Fruit fly (Drosophila melanogaster) Kc167 (cell line): Measurements from ENCODE around the gene red.

Source experiments
- Myc ChIP-seq: fragments of >200 bp; optimal IDR thresholded peaks from 2 replicates; lab custom pipeline; 2017; ENCODE audit warnings: missing external identifiers
- Sin3A ChIP-seq: fragments of >200 bp; optimal IDR thresholded peaks from 2 replicates; lab custom pipeline; 2018; ENCODE audit warnings: missing external identifiers
- h ChIP-seq: fragments of >200 bp; optimal IDR thresholded peaks from 3 replicates; lab custom pipeline; 2018; ENCODE audit warnings: missing external identifiers
- psq ChIP-seq: fragments of >200 bp; optimal IDR thresholded peaks from 2 replicates; lab custom pipeline; 2017; ENCODE audit warnings: missing external identifiers
- ttk ChIP-seq: sonication (Bioruptor generic); optimal IDR thresholded peaks from 2 replicates; lab custom pipeline; 2017; ENCODE audit warnings: missing external identifiers

DNA sequence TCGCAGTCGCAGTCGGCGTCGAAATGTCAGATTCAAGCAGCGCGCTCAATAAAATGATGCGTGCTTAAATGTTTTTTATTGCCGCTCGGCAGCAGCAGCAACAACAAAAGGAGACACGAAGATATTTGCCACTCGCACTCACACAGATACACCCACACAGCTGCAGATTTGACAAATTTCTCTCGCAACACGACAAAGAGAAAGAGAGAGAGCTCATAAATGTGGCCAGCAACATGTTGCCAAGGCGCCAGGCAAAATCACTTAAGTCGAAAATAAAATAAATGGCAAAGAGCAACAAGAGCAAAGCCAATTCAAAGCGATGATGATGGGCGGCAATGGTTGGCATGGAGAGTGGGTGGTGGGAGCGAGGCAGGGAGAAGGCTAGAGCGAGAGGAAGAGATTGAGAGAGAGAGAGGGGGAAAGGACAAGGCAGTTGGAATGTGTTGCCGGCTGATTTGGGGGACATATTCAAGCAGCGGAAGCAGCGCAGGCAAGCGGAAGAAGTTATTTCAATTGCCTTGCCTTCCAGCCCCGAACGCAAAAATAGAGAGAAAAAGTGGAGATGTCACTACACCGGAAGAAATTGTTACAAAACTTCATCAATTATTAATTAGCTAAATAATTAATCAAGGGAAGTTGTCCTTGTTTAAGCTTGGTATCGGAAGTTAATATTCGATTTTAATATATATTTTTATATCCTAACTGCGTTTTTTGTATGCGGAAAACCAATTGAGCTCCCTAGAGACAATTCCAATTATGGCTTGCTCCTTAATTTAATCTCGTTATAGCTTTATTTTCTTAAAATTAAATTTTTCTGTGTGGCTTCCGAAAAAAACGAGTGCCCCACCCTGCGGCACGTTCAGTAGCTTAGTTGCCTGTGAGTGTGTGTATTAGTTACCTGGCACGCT is 58.2 kb downstream of the red start:
- no peak for TF ChIP-seq Sin3A (lab: Kevin White, UChicago)
- no peak for TF ChIP-seq psq (lab: Kevin White, UChicago)
- no peak for TF ChIP-seq Myc (lab: Kevin White, UChicago)
- TF ChIP-seq ttk (lab: Kevin White, UChicago): no peak
- TF ChIP-seq h (lab: Kevin White, UChicago): no peak
